Worm (Caenorhabditis elegans): ENCODE data around the gene ver-4.

The ver-4 gene

DNA sequence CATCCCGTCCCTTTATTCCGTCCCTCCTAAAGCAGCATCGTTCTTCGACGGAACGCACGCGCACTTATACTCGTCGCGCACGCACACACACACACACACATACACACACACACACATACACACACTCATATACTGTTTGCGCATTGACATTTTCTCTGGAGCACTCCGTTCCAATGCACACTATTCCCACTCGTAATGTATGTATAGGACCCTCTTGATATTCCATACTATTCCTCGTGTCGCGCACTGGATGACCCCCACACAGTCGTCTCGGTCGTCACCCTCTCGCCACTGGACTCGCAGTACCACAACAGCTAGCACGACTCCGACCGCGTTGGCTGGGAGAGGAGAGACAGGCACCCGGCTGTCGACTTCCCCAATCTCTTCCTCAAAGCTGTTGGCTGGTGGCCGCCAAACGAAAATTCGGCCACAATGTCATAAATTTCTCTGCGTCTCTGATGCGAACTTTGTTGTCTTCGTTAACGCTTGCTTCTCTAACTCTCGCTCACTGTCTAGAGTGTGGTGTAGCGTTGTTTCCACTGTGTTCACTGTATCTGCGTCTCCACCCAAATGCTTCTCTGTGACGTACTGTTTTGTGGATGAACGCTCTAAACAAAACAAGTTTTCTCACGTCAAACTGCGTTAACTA, 49.0 kb downstream of the ver-4 start (continued):
- TF ChIP-seq nhr-10 (tag; optimal IDR thresholded peaks at IDR 0.05) (no peak), dmd-4 (tag; optimal IDR thresholded peaks at IDR 0.05) (no peak), lsy-2 (tag; optimal IDR thresholded peaks at IDR 0.05) (peak; percentile 67 to 82), lin-39 (tag; optimal IDR thresholded peaks at IDR 0.05) (peak; percentile 30), ama-1 (optimal IDR thresholded peaks at IDR 0.05) (no peak), nhr-21 (tag; optimal IDR thresholded peaks at IDR 0.05) (peak; percentile 90), nhr-6 (tag; optimal IDR thresholded peaks at IDR 0.05) (peak; percentile 82), ceh-16 (tag; optimal IDR thresholded peaks at IDR 0.05) (peak; percentile 41), mdl-1 (tag; optimal IDR thresholded peaks at IDR 0.05) (peak; percentile 86 to 92), blmp-1 (tag; optimal IDR thresholded peaks at IDR 0.05; ENCODE audit: insufficient read depth) (peak; percentile 52), aly-2 (tag; optimal IDR thresholded peaks at IDR 0.05) (no peak), alr-1 (tag; optimal IDR thresholded peaks at IDR 0.05) (no peak), lin-11 (tag; optimal IDR thresholded peaks at IDR 0.05) (peak; percentile 31)

- no peak for TF ChIP-seq mdl-1 (tag; optimal IDR thresholded peaks at IDR 0.05)
- TF ChIP-seq ama-1 (optimal IDR thresholded peaks at IDR 0.05): no peak
- TF ChIP-seq elt-1 (tag; optimal IDR thresholded peaks at IDR 0.05): no peak
- TF ChIP-seq snpc-4 (tag; optimal IDR thresholded peaks at IDR 0.05): no peak
- TF ChIP-seq nhr-21 (tag; optimal IDR thresholded peaks at IDR 0.05): no peak
- no peak for TF ChIP-seq sem-4 (tag; optimal IDR thresholded peaks at IDR 0.05)
- no peak for TF ChIP-seq unc-39 (tag; optimal IDR thresholded peaks at IDR 0.05)
- no peak for TF ChIP-seq nhr-11 (tag; optimal IDR thresholded peaks at IDR 0.05)
- TF ChIP-seq lin-11 (tag; optimal IDR thresholded peaks at IDR 0.05): no peak
Measured at ce11 chrX:11031869-11032268, 49.7 kb downstream of the ver-4 start.

DNA sequence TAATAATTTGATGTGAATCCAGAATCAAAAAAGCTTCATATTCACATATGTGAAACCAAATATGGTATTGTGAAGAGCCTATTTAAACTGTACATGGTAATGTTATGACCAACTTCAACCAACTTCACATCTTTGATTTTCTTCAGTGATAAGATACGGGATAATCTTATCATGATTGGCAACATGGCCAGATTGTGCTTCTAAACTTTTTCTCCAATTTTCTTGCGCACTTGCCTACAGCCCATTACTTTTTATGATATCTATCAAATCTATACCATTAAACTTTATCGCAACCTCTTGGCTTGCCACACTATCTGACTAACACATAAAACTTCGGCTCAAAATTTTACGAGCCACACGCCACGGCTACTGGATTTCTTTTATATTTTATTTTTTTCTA, 50.3 kb downstream of the ver-4 start:
- no peak for TF ChIP-seq fos-1 (tag; optimal IDR thresholded peaks at IDR 0.05)
- no peak for TF ChIP-seq egl-27 (tag; optimal IDR thresholded peaks at IDR 0.05)
- TF ChIP-seq zag-1 (tag; optimal IDR thresholded peaks at IDR 0.05): no peak
- no peak for TF ChIP-seq mbf-1 (tag; optimal IDR thresholded peaks at IDR 0.05)

DNA sequence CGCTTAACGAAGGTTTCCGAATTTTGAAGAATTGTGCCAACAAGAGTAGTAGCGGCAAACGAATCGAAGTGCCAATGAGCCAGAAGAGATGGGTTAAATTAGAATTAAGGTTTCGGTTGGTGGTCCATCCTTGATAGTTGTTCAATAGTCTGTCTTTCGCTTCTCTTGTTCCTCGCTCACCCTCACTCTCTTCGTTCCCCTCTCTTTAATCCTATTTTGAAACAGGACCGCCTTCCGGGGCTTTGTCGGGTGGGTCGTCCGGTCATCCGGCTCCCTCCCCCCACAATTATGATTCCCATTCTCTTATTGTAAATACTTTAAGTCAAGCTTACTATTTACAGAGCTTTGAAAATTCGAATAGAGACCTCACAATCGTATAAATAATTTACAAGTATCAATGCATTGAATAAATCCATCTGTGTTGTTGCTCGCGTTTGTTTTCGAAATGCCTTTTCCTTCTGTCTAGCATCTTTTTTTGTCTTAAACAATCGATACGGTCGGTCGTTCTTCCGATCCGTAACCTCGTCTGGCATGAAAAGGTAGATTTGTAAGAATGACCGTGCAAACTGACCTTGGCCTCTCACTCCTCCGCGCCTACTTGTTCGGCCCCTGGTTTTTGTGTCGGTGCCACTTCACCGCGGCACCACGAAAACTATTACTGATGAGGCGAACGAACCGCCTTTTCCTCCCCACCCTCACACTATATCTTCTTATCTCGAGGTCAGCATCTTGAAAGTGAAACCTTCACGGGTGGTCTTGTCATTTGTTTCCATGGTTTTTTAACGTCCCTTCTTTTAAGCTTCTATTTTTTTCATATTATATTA, 51.2 kb downstream of the ver-4 start:
- no peak for TF ChIP-seq elt-3 (tag; optimal IDR thresholded peaks at IDR 0.05)
- TF ChIP-seq nhr-25 (tag; optimal IDR thresholded peaks at IDR 0.05): peak; percentile 12
- no peak for TF ChIP-seq ztf-1 (GFP tag; conservative IDR thresholded peaks at IDR 0.05)
- peak; percentile 64 for TF ChIP-seq ceh-16 (tag; optimal IDR thresholded peaks at IDR 0.05)
- TF ChIP-seq gmeb-1 (tag; optimal IDR thresholded peaks at IDR 0.05): no peak
- TF ChIP-seq ZK546.5 (tag; optimal IDR thresholded peaks at IDR 0.05): no peak
- no peak for TF ChIP-seq elt-1 (tag; optimal IDR thresholded peaks at IDR 0.05)
- TF ChIP-seq peb-1 (tag; optimal IDR thresholded peaks at IDR 0.05): no peak
- TF ChIP-seq dmd-4 (tag; optimal IDR thresholded peaks at IDR 0.05): no peak
- peak; percentile 63 for TF ChIP-seq blmp-1 (tag; optimal IDR thresholded peaks at IDR 0.05; ENCODE audit: insufficient read depth)
- no peak for TF ChIP-seq nhr-77 (tag; optimal IDR thresholded peaks at IDR 0.05)
- TF ChIP-seq crh-2 (tag; optimal IDR thresholded peaks at IDR 0.05): no peak
- TF ChIP-seq aly-2 (tag; optimal IDR thresholded peaks at IDR 0.05): no peak
- no peak for TF ChIP-seq egl-27 (tag; optimal IDR thresholded peaks at IDR 0.05)
- TF ChIP-seq ztf-11 (tag; optimal IDR thresholded peaks at IDR 0.05): no peak
- no peak for TF ChIP-seq snpc-4 (tag; optimal IDR thresholded peaks at IDR 0.05)
- no peak for TF ChIP-seq skn-1 (tag; optimal IDR thresholded peaks at IDR 0.05)
- no peak for TF ChIP-seq unc-39 (tag; optimal IDR thresholded peaks at IDR 0.05)
- TF ChIP-seq sma-3 (GFP tag; optimal IDR thresholded peaks at IDR 0.05): no peak
- TF ChIP-seq lin-13 (GFP tag; optimal IDR thresholded peaks at IDR 0.05): no peak
- no peak for TF ChIP-seq lsy-2 (tag; optimal IDR thresholded peaks at IDR 0.05)
- no peak for TF ChIP-seq mab-5 (tag; optimal IDR thresholded peaks at IDR 0.05)
- no peak for TF ChIP-seq ztf-4 (tag; optimal IDR thresholded peaks at IDR 0.05)
- no peak for TF ChIP-seq zag-1 (tag; optimal IDR thresholded peaks at IDR 0.05)
- no peak for TF ChIP-seq fos-1 (tag; optimal IDR thresholded peaks at IDR 0.05)
